Fruit fly (Drosophila melanogaster): ENCODE data around the gene PH4alphaMP.
A peak's percentile ranks its signal among the peaks of the same experiment; 100 is the strongest.

Gene PH4alphaMP

DNA sequence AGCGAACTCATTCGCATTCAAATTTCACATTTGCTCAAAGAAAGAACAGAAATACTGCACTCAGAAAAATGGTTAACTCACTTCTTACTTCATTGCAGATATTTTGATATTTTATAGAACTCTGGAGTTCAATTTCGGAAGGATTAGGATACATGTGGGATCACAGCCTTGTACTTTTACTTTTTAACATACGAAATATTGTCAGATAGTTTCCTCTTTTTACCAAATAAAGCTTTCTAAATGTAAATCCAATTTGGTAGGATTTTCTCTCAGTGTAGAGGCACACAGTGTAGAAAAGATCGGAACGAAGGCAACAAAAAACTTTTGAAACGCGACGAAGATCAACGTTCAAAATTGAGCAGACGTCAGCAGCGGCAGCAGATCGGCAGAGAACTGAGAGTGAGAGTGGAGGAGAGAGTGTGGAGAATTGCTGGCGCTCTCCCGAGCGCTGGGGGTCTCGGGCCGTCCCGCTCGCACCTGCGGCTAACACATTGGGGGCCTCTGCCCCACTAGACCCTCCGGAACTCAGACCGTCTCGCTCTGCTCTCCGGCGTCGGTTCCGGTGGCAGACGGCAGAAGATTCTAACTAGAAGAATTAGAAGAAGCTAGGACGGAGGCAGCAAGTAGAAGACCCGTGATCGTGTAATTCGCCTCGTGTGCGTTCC, 36.2 kb upstream of the PH4alphaMP start, which contains the start of gene tmod (continued):
- TF ChIP-seq CG8765 (GFP tag; IDR thresholded peaks at IDR 0.05) (no peak), CG7786 (GFP tag; optimal IDR thresholded peaks at IDR 0.05) (no peak), Myb (GFP tag; optimal IDR thresholded peaks at IDR 0.05) (peak; percentile 22), Hr3 (GFP tag; optimal IDR thresholded peaks at IDR 0.05) (peak; percentile 23), CG1603 (tag; optimal IDR thresholded peaks at IDR 0.05) (peak; percentile 45), Awh (GFP tag; IDR thresholded peaks at IDR 0.05) (no peak), ab (GFP tag; optimal IDR thresholded peaks at IDR 0.05) (no peak), disco-r (GFP tag; optimal IDR thresholded peaks at IDR 0.05) (no peak), CrebB (tag; optimal IDR thresholded peaks at IDR 0.05) (no peak), org-1 (GFP tag; optimal IDR thresholded peaks at IDR 0.05) (peak; percentile 2), CG12769 (tag; optimal IDR thresholded peaks at IDR 0.05) (peak; percentile 28), CG31365 (tag; optimal IDR thresholded peaks at IDR 0.05) (no peak), D (optimal IDR thresholded peaks at IDR 0.05) (no peak), D (GFP tag; optimal IDR thresholded peaks at IDR 0.05) (peak; percentile 38), vfl (GFP tag; optimal IDR thresholded peaks at IDR 0.05) (no peak), az2 (GFP tag; optimal IDR thresholded peaks at IDR 0.05) (peak; percentile 58), pnt (GFP tag; optimal IDR thresholded peaks at IDR 0.05) (peak; percentile 57), wek (GFP tag; optimal IDR thresholded peaks at IDR 0.05) (peak; percentile 55), crp (GFP tag; optimal IDR thresholded peaks at IDR 0.05) (no peak), crc (GFP tag; optimal IDR thresholded peaks at IDR 0.05) (no peak), pan (optimal IDR thresholded peaks at IDR 0.05) (no peak), pan (GFP tag; optimal IDR thresholded peaks at IDR 0.05 in 1 of 2, IDR thresholded peaks at IDR 0.05 in 1 of 2) (no peak), NFAT (GFP tag; IDR thresholded peaks at IDR 0.05) (0 out of 2 replicates have a peak, but pooled peaks have one; percentile 7), vnd (GFP tag; IDR thresholded peaks at IDR 0.05; ENCODE audit: partially characterized antibody) (no peak), CG6654 (GFP tag; optimal IDR thresholded peaks at IDR 0.05) (peak; percentile 33), gem (tag; optimal IDR thresholded peaks at IDR 0.05) (peak; percentile 80), Eip74EF (GFP tag; optimal IDR thresholded peaks at IDR 0.05) (no peak), al (GFP tag; IDR thresholded peaks at IDR 0.05) (no peak), E2f1 (GFP tag; IDR thresholded peaks at IDR 0.05) (peak; percentile 24; the same call in 1 of the 2 replicates), sens-2 (GFP tag; IDR thresholded peaks at IDR 0.05) (no peak), CG17568 (GFP tag; optimal IDR thresholded peaks at IDR 0.05) (peak; percentile 2), prd (optimal IDR thresholded peaks at IDR 0.05) (no peak), prd (GFP tag; IDR thresholded peaks at IDR 0.05) (peak; percentile 59; the same call in 2 of the 3 replicates), D19B (GFP tag; optimal IDR thresholded peaks at IDR 0.05) (no peak), Oli (tag; optimal IDR thresholded peaks at IDR 0.05) (peak; percentile 61), CG14965 (GFP tag; optimal IDR thresholded peaks at IDR 0.05; ENCODE audit: borderline replicate concordance) (no peak), CG34376 (GFP tag; optimal IDR thresholded peaks at IDR 0.05) (peak; percentile 40), CG6765 (GFP tag; optimal IDR thresholded peaks at IDR 0.05) (peak; percentile 3), CHES-1-like (GFP tag; optimal IDR thresholded peaks at IDR 0.05) (no peak), danr (GFP tag; IDR thresholded peaks at IDR 0.05) (no peak), CG13287 (GFP tag; IDR thresholded peaks at IDR 0.05; ENCODE audit: partially characterized antibody) (peak; percentile 43), so (GFP tag; IDR thresholded peaks at IDR 0.05) (no peak), ro (GFP tag; IDR thresholded peaks at IDR 0.05) (no peak), Meics (GFP tag; optimal IDR thresholded peaks at IDR 0.05) (peak; percentile 44), zen2 (GFP tag; IDR thresholded peaks at IDR 0.05; ENCODE audit: partially characterized antibody) (peak; percentile 32; the same call in 1 of the 3 replicates), schlank (tag; optimal IDR thresholded peaks at IDR 0.05) (no peak), insv (GFP tag; optimal IDR thresholded peaks at IDR 0.05) (no peak), Elba2 (GFP tag; optimal IDR thresholded peaks at IDR 0.05) (no peak), kay (GFP tag; optimal IDR thresholded peaks at IDR 0.05) (no peak), klu (GFP tag; IDR thresholded peaks at IDR 0.05) (no peak), pho (GFP tag; optimal IDR thresholded peaks at IDR 0.05) (no peak)
